Fruit fly (Drosophila melanogaster) Kc167 (cell line): ENCODE results near the gene Sbat.

ENCODE experiments used
- Myc ChIP-seq: fragments of >200 bp; optimal IDR thresholded peaks from 2 replicates; lab custom pipeline; 2017; ENCODE audit warnings: missing external identifiers
- h ChIP-seq: fragments of >200 bp; optimal IDR thresholded peaks from 3 replicates; lab custom pipeline; 2018; ENCODE audit warnings: missing external identifiers
- insv ChIP-seq: fragments of >200 bp; optimal IDR thresholded peaks from 3 replicates; lab custom pipeline; 2018; ENCODE audit warnings: missing external identifiers
- psq ChIP-seq: fragments of >200 bp; optimal IDR thresholded peaks from 2 replicates; lab custom pipeline; 2017; ENCODE audit warnings: missing external identifiers
- ttk ChIP-seq: sonication (Bioruptor generic); optimal IDR thresholded peaks from 2 replicates; lab custom pipeline; 2017; ENCODE audit warnings: missing external identifiers

DNA sequence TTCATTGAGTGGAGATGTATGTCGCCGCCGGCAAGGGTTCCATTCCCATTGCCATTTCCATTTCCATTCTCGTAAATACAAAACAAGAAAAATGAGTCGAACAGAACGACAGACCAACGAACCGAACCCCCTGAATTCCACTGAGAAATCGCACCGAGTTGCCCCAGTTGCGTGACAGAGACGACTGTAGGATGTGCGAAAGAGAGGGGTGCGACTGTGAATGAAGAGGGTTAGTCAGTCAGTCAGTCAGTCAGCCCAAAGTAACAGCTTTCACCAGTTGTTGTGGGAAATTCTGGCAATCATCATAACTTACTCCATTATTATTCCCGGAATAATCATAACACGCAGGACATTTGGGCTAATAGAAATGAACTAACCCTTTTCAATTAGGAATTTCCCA, 20.1 kb downstream of the Sbat start:
- TF ChIP-seq ttk (lab: Kevin White, UChicago) = no peak
- TF ChIP-seq psq (lab: Kevin White, UChicago) = no peak
- no peak for TF ChIP-seq insv (lab: Kevin White, UChicago)
- no peak for TF ChIP-seq h
- TF ChIP-seq Myc = no peak
